Fruit fly (Drosophila melanogaster) whole organism, embryonic: Measurements from ENCODE around the gene CG12182.

Experiments
- Adf1 ChIP-seq: fragments of 200-800 bp; sonication (Bioruptor generic); IDR thresholded peaks from 2 replicates; pipeline ENCODE4 v1.3.6; 2022; ENCODE audit warnings: missing biosample characterization, missing genetic modification characterization
- BtbVII ChIP-seq: fragments of 200-800 bp; sonication (Bioruptor generic); optimal IDR thresholded peaks from 3 replicates; lab custom pipeline; 2017; ENCODE audit warnings: missing biosample characterization, mild to moderate bottlenecking, missing genetic modification characterization
- CG10366 ChIP-seq: fragments of 200-800 bp; sonication (Bioruptor generic); IDR thresholded peaks from 2 replicates; pipeline ENCODE4 v1.3.6; 2022; ENCODE audit warnings: missing biosample characterization, missing genetic modification characterization
- CG10565 ChIP-seq: fragments of 200-800 bp; sonication (Bioruptor generic); optimal IDR thresholded peaks from 3 replicates; lab custom pipeline; 2016; ENCODE audit warnings: missing biosample characterization, mild to moderate bottlenecking, missing genetic modification characterization
- CG12769 ChIP-seq: fragments of 200-800 bp; sonication (Bioruptor generic); optimal IDR thresholded peaks from 2 replicates; lab custom pipeline; 2019; ENCODE audit warnings: missing biosample characterization, mild to moderate bottlenecking, missing genetic modification characterization, moderate library complexity
- CG14014 ChIP-seq: fragments of 200-800 bp; sonication (Bioruptor generic); IDR thresholded peaks from 2 replicates; pipeline ENCODE4 v1.3.6; 2022; ENCODE audit warnings: missing biosample characterization, missing genetic modification characterization
- CG15011 ChIP-seq: fragments of 200-800 bp; sonication (Bioruptor generic); optimal IDR thresholded peaks from 3 replicates; lab custom pipeline; 2018; ENCODE audit warnings: missing biosample characterization, mild to moderate bottlenecking, missing genetic modification characterization
- CG17612 ChIP-seq: fragments of 200-800 bp; sonication (Bioruptor generic); IDR thresholded peaks from 2 replicates; pipeline ENCODE4 v1.3.6; 2022; ENCODE audit warnings: missing biosample characterization, missing genetic modification characterization
- CG18262 ChIP-seq: fragments of 200-800 bp; optimal IDR thresholded peaks from 3 replicates; lab custom pipeline; 2019; ENCODE audit warnings: missing biosample characterization, mild to moderate bottlenecking, missing genetic modification characterization, moderate library complexity
- CG2199 ChIP-seq: fragments of 200-800 bp; sonication (Bioruptor generic); IDR thresholded peaks from 3 replicates; pipeline ENCODE4 v1.3.6; 2022; ENCODE audit warnings: missing biosample characterization, missing genetic modification characterization
- CG2678 ChIP-seq: fragments of 200-800 bp; sonication (Bioruptor generic); optimal IDR thresholded peaks from 3 replicates; lab custom pipeline; 2019; ENCODE audit warnings: missing biosample characterization, mild to moderate bottlenecking, missing genetic modification characterization, moderate library complexity
- CG34422 ChIP-seq: fragments of 200-800 bp; sonication (Bioruptor generic); IDR thresholded peaks from 3 replicates; pipeline ENCODE4 v1.3.6; 2022; ENCODE audit warnings: missing biosample characterization, missing genetic modification characterization
- CG3995 ChIP-seq: fragments of 200-800 bp; sonication (Bioruptor generic); optimal IDR thresholded peaks from 3 replicates; lab custom pipeline; 2016; ENCODE audit warnings: missing biosample characterization, missing genetic modification characterization
- CG6175 ChIP-seq: fragments of 200-800 bp; sonication (Bioruptor generic); IDR thresholded peaks from 3 replicates; pipeline ENCODE4 v1.3.6; 2022; ENCODE audit warnings: missing biosample characterization, missing genetic modification characterization
- CG6272 ChIP-seq: fragments of 200-800 bp; sonication (Bioruptor generic); IDR thresholded peaks from 2 replicates; pipeline ENCODE4 v1.3.6; 2022; ENCODE audit warnings: missing biosample characterization, missing genetic modification characterization
- CG7556 ChIP-seq: fragments of 200-800 bp; sonication (Bioruptor generic); optimal IDR thresholded peaks from 2 replicates; lab custom pipeline; 2017; ENCODE audit warnings: missing biosample characterization, mild to moderate bottlenecking, missing genetic modification characterization
- CG7839 ChIP-seq: fragments of 200-800 bp; sonication (Bioruptor generic); optimal IDR thresholded peaks from 3 replicates; lab custom pipeline; 2018; ENCODE audit warnings: missing biosample characterization, mild to moderate bottlenecking, missing genetic modification characterization, moderate library complexity
- CG7963 ChIP-seq: fragments of 200-800 bp; sonication (Bioruptor generic); IDR thresholded peaks from 3 replicates; pipeline ENCODE4 v1.3.6; 2022; ENCODE audit warnings: missing biosample characterization, missing genetic modification characterization; ENCODE audit not compliant: partially characterized antibody
- CG9797 ChIP-seq: fragments of 200-800 bp; sonication (Bioruptor generic); optimal IDR thresholded peaks from 3 replicates; lab custom pipeline; 2018; ENCODE audit warnings: missing biosample characterization, mild to moderate bottlenecking, missing genetic modification characterization
- E2f1 ChIP-seq: fragments of 200-800 bp; sonication (Bioruptor generic); IDR thresholded peaks from 2 replicates; pipeline ENCODE4 v1.3.6; 2022; ENCODE audit warnings: missing biosample characterization, missing genetic modification characterization
- GATAe ChIP-seq: fragments of 200-800 bp; sonication (Bioruptor generic); conservative IDR thresholded peaks from 2 replicates; pipeline ENCODE4 v1.3.6; 2022; ENCODE audit warnings: missing biosample characterization, missing genetic modification characterization
- Gsc ChIP-seq: fragments of 200-800 bp; sonication (Bioruptor generic); IDR thresholded peaks from 2 replicates; pipeline ENCODE4 v1.3.6; 2022; ENCODE audit warnings: missing biosample characterization, missing genetic modification characterization
- Gug ChIP-seq: fragments of 200-800 bp; sonication (Bioruptor generic); IDR thresholded peaks from 4 replicates; pipeline ENCODE4 v1.3.6; 2022; ENCODE audit warnings: missing biosample characterization, missing genetic modification characterization
- H2.0 ChIP-seq: fragments of 200-800 bp; sonication (Bioruptor generic); IDR thresholded peaks from 2 replicates; pipeline ENCODE4 v1.3.6; 2022; ENCODE audit warnings: missing biosample characterization, missing genetic modification characterization
- Hand ChIP-seq: fragments of 200-800 bp; sonication (Bioruptor generic); optimal IDR thresholded peaks from 2 replicates; lab custom pipeline; 2017; ENCODE audit warnings: mild to moderate bottlenecking, missing biosample characterization, missing genetic modification reagents, missing genetic modification characterization
- Mad ChIP-seq: fragments of 200-800 bp; sonication (Bioruptor generic); optimal IDR thresholded peaks from 2 replicates; lab custom pipeline; 2016; ENCODE audit warnings: missing biosample characterization, missing genetic modification characterization
- Max ChIP-seq: fragments of 200-800 bp; sonication (Bioruptor generic); optimal IDR thresholded peaks from 2 replicates; lab custom pipeline; 2016; ENCODE audit warnings: missing biosample characterization, mild to moderate bottlenecking, missing genetic modification characterization
- Meics ChIP-seq: fragments of 200-800 bp; sonication (Bioruptor generic); optimal IDR thresholded peaks from 2 replicates; lab custom pipeline; 2017; ENCODE audit warnings: missing biosample characterization, mild to moderate bottlenecking, missing genetic modification characterization
- Mrtf ChIP-seq: fragments of 200-800 bp; sonication (Bioruptor generic); IDR thresholded peaks from 3 replicates; pipeline ENCODE4 v1.3.6; 2022; ENCODE audit warnings: missing biosample characterization, missing genetic modification characterization
- Oaz ChIP-seq: fragments of 200-800 bp; sonication (Bioruptor generic); IDR thresholded peaks from 2 replicates; pipeline ENCODE4 v1.3.6; 2022; ENCODE audit warnings: missing biosample characterization, missing genetic modification characterization
- Tbp ChIP-seq: fragments of >200 bp; optimal IDR thresholded peaks from 2 replicates; lab custom pipeline; 2018; ENCODE audit warnings: missing biosample characterization, missing genetic modification characterization
- Trl ChIP-seq, 3 experiments: fragments of >200 bp in 2 of 3; fragments of 200-800 bp in 1 of 3; sonication (Bioruptor generic) in 1 of 3; optimal IDR thresholded peaks; 2 replicates in 1 of 3; 3 replicates in 2 of 3; lab custom pipeline; 2016 to 2017; ENCODE audit warnings: missing biosample characterization in 1 of 3, missing genetic modification characterization in 1 of 3
- YL-1 ChIP-seq: fragments of 200-800 bp; sonication (Bioruptor generic); optimal IDR thresholded peaks from 3 replicates; lab custom pipeline; 2017; ENCODE audit warnings: missing biosample characterization, mild to moderate bottlenecking, missing genetic modification characterization
- crol ChIP-seq: fragments of 200-800 bp; sonication (Bioruptor generic); IDR thresholded peaks from 2 replicates; pipeline ENCODE4 v1.3.6; 2022; ENCODE audit warnings: missing biosample characterization, missing genetic modification characterization
- da ChIP-seq: fragments of 200-800 bp; sonication (Bioruptor generic); optimal IDR thresholded peaks from 2 replicates; lab custom pipeline; 2016; ENCODE audit warnings: missing biosample characterization, missing genetic modification characterization
- dysf ChIP-seq: fragments of 200-800 bp; sonication (Bioruptor generic); IDR thresholded peaks from 3 replicates; pipeline ENCODE4 v1.3.6; 2022; ENCODE audit warnings: missing biosample characterization, missing genetic modification characterization
- ewg ChIP-seq: fragments of 200-800 bp; sonication (Bioruptor generic); optimal IDR thresholded peaks from 3 replicates; lab custom pipeline; 2017; ENCODE audit warnings: mild to moderate bottlenecking, missing biosample characterization, missing genetic modification reagents, missing genetic modification characterization
- grn ChIP-seq: fragments of 200-800 bp; sonication (Bioruptor generic); optimal IDR thresholded peaks from 3 replicates; lab custom pipeline; 2017; ENCODE audit warnings: missing biosample characterization, missing genetic modification characterization
- gro ChIP-seq: fragments of 200-800 bp; sonication (Bioruptor generic); optimal IDR thresholded peaks from 2 replicates; lab custom pipeline; 2016; ENCODE audit warnings: missing biosample characterization, missing genetic modification characterization
- gsb ChIP-seq: fragments of 200-800 bp; sonication (Bioruptor generic); IDR thresholded peaks from 2 replicates; pipeline ENCODE4 v1.3.6; 2022; ENCODE audit warnings: missing biosample characterization, missing genetic modification characterization
- hb ChIP-seq: fragments of 200-800 bp; sonication (Bioruptor generic); IDR thresholded peaks from 3 replicates; pipeline ENCODE4 v1.3.6; 2022; ENCODE audit warnings: missing biosample characterization, missing genetic modification characterization; ENCODE audit not compliant: partially characterized antibody
- her ChIP-seq: fragments of 200-800 bp; sonication (Bioruptor generic); optimal IDR thresholded peaks from 2 replicates; lab custom pipeline; 2016; ENCODE audit warnings: missing biosample characterization, missing genetic modification characterization
- hkb ChIP-seq, 2 experiments: fragments of 200-800 bp in 1 of 2; fragments of >200 bp in 1 of 2; sonication (Bioruptor generic) in 1 of 2; IDR thresholded peaks in 1 of 2; optimal IDR thresholded peaks in 1 of 2; 2 replicates each; pipeline versions ENCODE4 v1.3.6 to Lab custom; 2017 to 2022; ENCODE audit warnings: missing biosample characterization in 1 of 2, missing genetic modification characterization in 1 of 2
- kni ChIP-seq: fragments of 200-800 bp; sonication (Bioruptor generic); optimal IDR thresholded peaks from 3 replicates; lab custom pipeline; 2017; ENCODE audit warnings: mild to moderate bottlenecking, missing biosample characterization, missing genetic modification reagents, missing genetic modification characterization
- maf-S ChIP-seq: fragments of 200-800 bp; sonication (Bioruptor generic); optimal IDR thresholded peaks from 2 replicates; lab custom pipeline; 2016; ENCODE audit warnings: missing biosample characterization, missing genetic modification characterization
- org-1 ChIP-seq: fragments of 200-800 bp; sonication (Bioruptor generic); optimal IDR thresholded peaks from 2 replicates; lab custom pipeline; 2017; ENCODE audit warnings: missing biosample characterization, missing genetic modification characterization
- run ChIP-seq: fragments of 200-800 bp; sonication (Bioruptor generic); optimal IDR thresholded peaks from 3 replicates; lab custom pipeline; 2018; ENCODE audit warnings: missing biosample characterization, mild to moderate bottlenecking, missing genetic modification characterization
- sqz ChIP-seq: fragments of 200-800 bp; sonication (Bioruptor generic); optimal IDR thresholded peaks from 3 replicates; lab custom pipeline; 2018; ENCODE audit warnings: missing biosample characterization, mild to moderate bottlenecking, missing genetic modification characterization
- stc ChIP-seq: fragments of 200-800 bp; sonication (Bioruptor generic); IDR thresholded peaks from 2 replicates; pipeline ENCODE4 v1.3.6; 2022; ENCODE audit warnings: missing biosample characterization, missing genetic modification characterization
- wdn ChIP-seq: fragments of 200-800 bp; sonication (Bioruptor generic); IDR thresholded peaks from 2 replicates; pipeline ENCODE4 v1.3.6; 2022; ENCODE audit warnings: missing biosample characterization, missing genetic modification characterization

CG12182 gene

DNA sequence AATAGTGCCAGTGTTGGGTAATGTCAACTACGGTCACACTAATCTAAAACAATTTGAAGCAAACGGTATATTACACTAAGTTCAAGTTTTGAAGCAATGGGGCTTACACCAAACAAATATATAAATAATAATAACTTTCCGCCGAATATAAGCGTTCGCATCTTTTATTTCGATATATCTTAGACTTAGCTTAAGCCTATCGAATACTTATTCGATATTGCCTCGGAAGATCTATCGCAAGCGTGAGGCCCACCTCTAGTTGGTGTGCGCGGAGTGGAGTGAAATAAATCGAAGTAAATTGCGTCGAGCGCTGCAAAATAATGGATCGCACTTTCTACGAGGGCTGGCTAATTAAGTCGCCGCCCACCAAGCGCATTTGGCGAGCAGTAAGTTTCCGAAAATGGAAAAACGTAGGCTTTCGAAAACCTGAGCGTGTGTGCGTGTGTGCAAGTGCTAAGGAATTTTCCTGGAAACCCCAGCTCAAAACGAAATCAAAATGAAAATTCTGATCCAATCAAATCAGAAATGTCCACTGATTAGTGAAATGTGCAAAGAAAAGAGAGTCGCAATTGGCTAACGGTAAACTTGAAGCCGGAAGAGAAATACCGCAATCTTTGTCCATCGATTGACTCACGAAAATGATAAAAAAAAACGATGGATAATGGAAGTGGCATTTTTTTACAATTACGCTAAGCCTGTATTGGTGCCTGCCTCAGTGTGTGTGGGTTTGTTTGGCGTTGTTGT, 10.0 kb downstream of the CG12182 start, which contains the start of gene dos (continued):
- no peak for TF ChIP-seq CG6175 (GFP tag; lab: Robert Waterston, UW)
- peak; percentile 40 for TF ChIP-seq CG3995 (GFP tag; lab: Kevin White, UChicago)
- TF ChIP-seq H2.0, result no peak
- no peak for TF ChIP-seq run (tag; lab: Kevin White, UChicago)
- TF ChIP-seq CG14014, result no peak
- no peak for TF ChIP-seq org-1 (GFP tag; lab: Kevin White, UChicago)
- TF ChIP-seq CG34422 (GFP tag; lab: Robert Waterston, UW), result no peak
- peak; percentile 19 for TF ChIP-seq gro
- TF ChIP-seq Adf1, result no peak
- TF ChIP-seq Hand (GFP tag; lab: Kevin White, UChicago), result no peak
- no peak for TF ChIP-seq hkb (optimal IDR thresholded peaks at IDR 0.05; lab: Kevin White, UChicago)
- no peak for TF ChIP-seq hkb (GFP tag; IDR thresholded peaks at IDR 0.05; lab: Robert Waterston, UW)
- TF ChIP-seq Meics (GFP tag; lab: Kevin White, UChicago), result peak; percentile 14
- TF ChIP-seq gsb (GFP tag; lab: Robert Waterston, UW), result no peak
- no peak for TF ChIP-seq Trl (optimal IDR thresholded peaks at IDR 0.05; lab: Kevin White, UChicago)
- TF ChIP-seq Trl (GFP tag; optimal IDR thresholded peaks at IDR 0.05; lab: Kevin White, UChicago), result peak; percentile 61
- no peak for TF ChIP-seq CG12769 (tag; lab: Kevin White, UChicago)
- no peak for TF ChIP-seq crol
- 0 out of 3 replicates have a peak, but pooled peaks have one; percentile 12 for TF ChIP-seq dysf
- peak; percentile 44 for TF ChIP-seq her
- peak; percentile 13 for TF ChIP-seq maf-S (GFP tag; lab: Kevin White, UChicago)
- TF ChIP-seq CG6272 (GFP tag; lab: Robert Waterston, UW), result no peak
- TF ChIP-seq CG9797 (GFP tag; lab: Kevin White, UChicago), result peak; percentile 93
- no peak for TF ChIP-seq da
- no peak for TF ChIP-seq CG15011
- no peak for TF ChIP-seq Gug (GFP tag; lab: Robert Waterston, UW)
- 0 out of 3 replicates have a peak, but pooled peaks have one; percentile 52 for TF ChIP-seq CG7963 (GFP tag; lab: Robert Waterston, UW)
- no peak for TF ChIP-seq GATAe (GFP tag; lab: Robert Waterston, UW)
- no peak for TF ChIP-seq kni
- peak; percentile 44 for TF ChIP-seq CG2678 (tag; lab: Kevin White, UChicago)
- TF ChIP-seq grn, result no peak
- no peak for TF ChIP-seq BtbVII
- TF ChIP-seq Mad (GFP tag; lab: Kevin White, UChicago), result peak; percentile 73
- no peak for TF ChIP-seq E2f1 (GFP tag; lab: Robert Waterston, UW)
- TF ChIP-seq Tbp, result no peak
- TF ChIP-seq CG17612, result no peak
- TF ChIP-seq ewg (GFP tag; lab: Kevin White, UChicago), result peak; percentile 61
- no peak for TF ChIP-seq Mrtf (GFP tag; lab: Robert Waterston, UW)
- 0 out of 3 replicates have a peak, but pooled peaks have one; percentile 58 for TF ChIP-seq hb (GFP tag; lab: Robert Waterston, UW)
- TF ChIP-seq CG18262 (tag; lab: Kevin White, UChicago), result peak; percentile 59
- TF ChIP-seq stc, result no peak
- peak; percentile 78 for TF ChIP-seq YL-1
- no peak for TF ChIP-seq Gsc
- TF ChIP-seq CG7839 (tag; lab: Kevin White, UChicago), result peak; percentile 41
- no peak for TF ChIP-seq Oaz (GFP tag; lab: Robert Waterston, UW)
- no peak for TF ChIP-seq wdn (GFP tag; lab: Robert Waterston, UW)
- TF ChIP-seq Max, result peak; percentile 70
- peak; percentile 21 for TF ChIP-seq CG7556 (GFP tag; lab: Kevin White, UChicago)
- no peak for TF ChIP-seq CG2199 (GFP tag; lab: Robert Waterston, UW)
- TF ChIP-seq CG10565 (GFP tag; lab: Kevin White, UChicago), result no peak
- no peak for TF ChIP-seq sqz (GFP tag; lab: Kevin White, UChicago)
- TF ChIP-seq CG10366 (GFP tag; lab: Robert Waterston, UW), result no peak
